Worm (Caenorhabditis elegans) whole organism, L1 larva: ENCODE results near the gene grsp-4.

ENCODE experiments used
- C04F5.9 ChIP-seq: sonication (generic microtip); optimal IDR thresholded peaks from 2 replicates; lab custom pipeline; 2016; ENCODE audit warnings: missing genetic modification characterization, missing compliant biosample characterization
- C16A3.4 ChIP-seq: fragments of 150-350 bp; optimal IDR thresholded peaks from 2 replicates; lab custom pipeline; 2014; ENCODE audit warnings: missing biosample characterization, missing genetic modification characterization
- F16B12.6 ChIP-seq: fragments of 150-350 bp; optimal IDR thresholded peaks from 2 replicates; lab custom pipeline; 2014; ENCODE audit warnings: missing biosample characterization, missing genetic modification characterization
- alr-1 ChIP-seq: fragments of 200-800 bp; sonication (Bioruptor generic); optimal IDR thresholded peaks from 2 replicates; lab custom pipeline; 2018; ENCODE audit warnings: borderline replicate concordance, mild to moderate bottlenecking, missing genetic modification characterization, missing compliant biosample characterization
- aly-2 ChIP-seq: fragments of 150-350 bp; optimal IDR thresholded peaks from 2 replicates; lab custom pipeline; 2014; ENCODE audit warnings: missing biosample characterization, missing genetic modification characterization
- blmp-1 ChIP-seq: fragments of 150-350 bp; optimal IDR thresholded peaks from 2 replicates; lab custom pipeline; 2014; ENCODE audit warnings: missing biosample characterization, missing genetic modification characterization
- ceh-82 ChIP-seq, 3 experiments: fragments of 150-350 bp in 1 of 3; sonication (generic microtip) in 2 of 3; optimal IDR thresholded peaks; 2 replicates each; lab custom pipeline; 2014 to 2017; ENCODE audit warnings: missing biosample characterization in 3 of 3, missing genetic modification characterization in 3 of 3
- ces-1 ChIP-seq: fragments of 150-350 bp; optimal IDR thresholded peaks from 2 replicates; lab custom pipeline; 2014; ENCODE audit warnings: missing biosample characterization, missing genetic modification reagents, missing genetic modification characterization
- dsc-1 ChIP-seq: sonication (generic microtip); optimal IDR thresholded peaks from 2 replicates; lab custom pipeline; 2016; ENCODE audit warnings: mild to moderate bottlenecking, missing genetic modification characterization, missing compliant biosample characterization
- efl-3 ChIP-seq: fragments of 200-800 bp; sonication (Bioruptor generic); optimal IDR thresholded peaks from 2 replicates; lab custom pipeline; 2018; ENCODE audit warnings: mild to moderate bottlenecking, missing genetic modification characterization, missing compliant biosample characterization
- egl-13 ChIP-seq: sonication (generic microtip); optimal IDR thresholded peaks from 2 replicates; lab custom pipeline; 2016; ENCODE audit warnings: missing genotype, missing genetic modification reagents, missing genetic modification characterization, missing compliant biosample characterization
- egl-27 ChIP-seq, 2 experiments: fragments of 150-350 bp in 1 of 2; sonication (generic microtip); optimal IDR thresholded peaks; 3 replicates each; lab custom pipeline; 2017 to 2018; ENCODE audit warnings: missing biosample characterization in 2 of 2, missing genetic modification characterization in 2 of 2, missing genetic modification reagents in 2 of 2
- elt-2 ChIP-seq: sonication (generic microtip); optimal IDR thresholded peaks from 2 replicates; lab custom pipeline; 2016; ENCODE audit warnings: missing genetic modification characterization, mild to moderate bottlenecking, inconsistent platforms, missing compliant biosample characterization, missing genetic modification reagents
- elt-3 ChIP-seq, 6 experiments: fragments of 150-350 bp in 1 of 6; sonication (generic microtip); optimal IDR thresholded peaks; 2 replicates each; lab custom pipeline; 2017 to 2018; ENCODE audit warnings: missing biosample characterization in 6 of 6, missing genetic modification characterization in 6 of 6, inconsistent platforms in 1 of 6
- ets-5 ChIP-seq: fragments of 200-800 bp; sonication (Bioruptor generic); IDR thresholded peaks from 2 replicates; pipeline ENCODE4 v1.3.6; 2022; ENCODE audit warnings: missing genetic modification characterization, missing compliant biosample characterization
- fkh-4 ChIP-seq: sonication (generic microtip); optimal IDR thresholded peaks from 2 replicates; lab custom pipeline; 2016; ENCODE audit warnings: missing compliant biosample characterization, missing genetic modification characterization, borderline replicate concordance
- fkh-8 ChIP-seq: sonication (generic microtip); optimal IDR thresholded peaks from 2 replicates; lab custom pipeline; 2016; ENCODE audit warnings: mild to moderate bottlenecking, missing genetic modification characterization, missing compliant biosample characterization
- hlh-17 ChIP-seq: fragments of 200-800 bp; sonication (Bioruptor generic); optimal IDR thresholded peaks from 2 replicates; lab custom pipeline; 2018; ENCODE audit warnings: missing genetic modification characterization, mild to moderate bottlenecking, missing compliant biosample characterization, moderate library complexity, borderline replicate concordance
- irx-1 ChIP-seq: sonication (generic microtip); optimal IDR thresholded peaks from 2 replicates; lab custom pipeline; 2016; ENCODE audit warnings: missing genetic modification characterization, missing compliant biosample characterization
- isw-1 ChIP-seq: fragments of 200-800 bp; sonication (Bioruptor generic); IDR thresholded peaks from 2 replicates; pipeline ENCODE4 v1.3.6; 2022; ENCODE audit warnings: missing genetic modification characterization, missing compliant biosample characterization
- jun-1 ChIP-seq: fragments of 150-350 bp; optimal IDR thresholded peaks from 2 replicates; lab custom pipeline; 2014; ENCODE audit warnings: missing biosample characterization, missing genetic modification reagents, missing genetic modification characterization
- lin-13 ChIP-seq: fragments of 150-350 bp; optimal IDR thresholded peaks from 2 replicates; lab custom pipeline; 2014; ENCODE audit warnings: missing biosample characterization, missing genetic modification reagents, missing genetic modification characterization
- lin-15B ChIP-seq: fragments of 150-350 bp; sonication (generic microtip); optimal IDR thresholded peaks from 3 replicates; lab custom pipeline; 2014; ENCODE audit warnings: missing biosample characterization, missing genetic modification characterization
- lin-35 ChIP-seq, 2 experiments: fragments of 150-350 bp; optimal IDR thresholded peaks; 2 replicates each; lab custom pipeline; 2014; ENCODE audit warnings: missing biosample characterization in 2 of 2, missing genetic modification characterization in 2 of 2, missing genetic modification reagents in 2 of 2
- lin-39 ChIP-seq: fragments of 150-350 bp; optimal IDR thresholded peaks from 2 replicates; lab custom pipeline; 2014; ENCODE audit warnings: missing biosample characterization, missing genetic modification reagents, missing genetic modification characterization
- lir-3 ChIP-seq: sonication (generic microtip); optimal IDR thresholded peaks from 2 replicates; lab custom pipeline; 2016; ENCODE audit warnings: mild to moderate bottlenecking, missing genetic modification characterization, moderate library complexity, missing compliant biosample characterization; ENCODE audit not compliant: poor library complexity
- lsy-2 ChIP-seq, 2 experiments: fragments of 150-350 bp; optimal IDR thresholded peaks; 2 replicates each; lab custom pipeline; 2014; ENCODE audit warnings: missing biosample characterization in 2 of 2, missing genetic modification characterization in 2 of 2
- mef-2 ChIP-seq: fragments of 150-350 bp; optimal IDR thresholded peaks from 2 replicates; lab custom pipeline; 2014; ENCODE audit warnings: missing biosample characterization, missing genetic modification characterization
- nhr-12 ChIP-seq: sonication (generic microtip); optimal IDR thresholded peaks from 2 replicates; lab custom pipeline; 2017; ENCODE audit warnings: missing biosample characterization, missing genetic modification characterization
- nhr-20 ChIP-seq: sonication (generic microtip); optimal IDR thresholded peaks from 2 replicates; lab custom pipeline; 2016; ENCODE audit warnings: mild to moderate bottlenecking, missing genetic modification characterization, missing compliant biosample characterization
- nhr-28 ChIP-seq: fragments of 150-350 bp; optimal IDR thresholded peaks from 2 replicates; lab custom pipeline; 2014; ENCODE audit warnings: missing biosample characterization, missing genetic modification characterization
- nhr-47 ChIP-seq: sonication (generic microtip); optimal IDR thresholded peaks from 2 replicates; lab custom pipeline; 2016; ENCODE audit warnings: mild to moderate bottlenecking, missing genetic modification characterization, moderate library complexity, missing compliant biosample characterization
- nhr-71 ChIP-seq: sonication (generic microtip); optimal IDR thresholded peaks from 2 replicates; lab custom pipeline; 2016; ENCODE audit warnings: mild to moderate bottlenecking, missing genetic modification characterization, moderate library complexity, missing compliant biosample characterization
- nhr-90 ChIP-seq: sonication (generic microtip); optimal IDR thresholded peaks from 2 replicates; lab custom pipeline; 2016; ENCODE audit warnings: mild to moderate bottlenecking, missing genetic modification characterization, missing compliant biosample characterization; ENCODE audit not compliant: poor library complexity
- pag-3 ChIP-seq: sonication (generic microtip); optimal IDR thresholded peaks from 2 replicates; lab custom pipeline; 2017; ENCODE audit warnings: missing genetic modification characterization, mild to moderate bottlenecking, missing compliant biosample characterization, antibody characterized with exemption, borderline replicate concordance; ENCODE audit not compliant: insufficient read depth
- pqm-1 ChIP-seq: sonication (generic microtip); optimal IDR thresholded peaks from 3 replicates; lab custom pipeline; 2017; ENCODE audit warnings: missing biosample characterization, missing genetic modification characterization
- snu-23 ChIP-seq: sonication (generic microtip); optimal IDR thresholded peaks from 2 replicates; lab custom pipeline; 2016; ENCODE audit warnings: missing genetic modification characterization, missing compliant biosample characterization
- sox-4 ChIP-seq: sonication (generic microtip); optimal IDR thresholded peaks from 2 replicates; lab custom pipeline; 2016; ENCODE audit warnings: missing genetic modification characterization, missing compliant biosample characterization
- sup-37 ChIP-seq: fragments of 200-800 bp; sonication (Bioruptor generic); optimal IDR thresholded peaks from 2 replicates; lab custom pipeline; 2018; ENCODE audit warnings: mild to moderate bottlenecking, missing genetic modification characterization, missing compliant biosample characterization
- tlp-1 ChIP-seq: fragments of 150-350 bp; optimal IDR thresholded peaks from 2 replicates; lab custom pipeline; 2014; ENCODE audit warnings: missing biosample characterization, missing genetic modification characterization
- unc-130 ChIP-seq: fragments of 150-350 bp; optimal IDR thresholded peaks from 2 replicates; lab custom pipeline; 2017; ENCODE audit warnings: missing biosample characterization, missing genetic modification characterization, inconsistent platforms
- unc-30 ChIP-seq: sonication (generic microtip); optimal IDR thresholded peaks from 2 replicates; lab custom pipeline; 2017; ENCODE audit warnings: missing biosample characterization, missing genetic modification characterization
- unc-86 ChIP-seq: sonication (generic microtip); optimal IDR thresholded peaks from 2 replicates; lab custom pipeline; 2016; ENCODE audit warnings: missing genetic modification characterization, missing compliant biosample characterization
- unc-98 ChIP-seq: fragments of 200-800 bp; sonication (Bioruptor generic); IDR thresholded peaks from 2 replicates; pipeline ENCODE4 v1.3.6; 2022; ENCODE audit warnings: missing genetic modification characterization, missing compliant biosample characterization
- vab-15 ChIP-seq: sonication (generic microtip); optimal IDR thresholded peaks from 2 replicates; lab custom pipeline; 2017; ENCODE audit warnings: missing genotype, mild to moderate bottlenecking, missing genetic modification characterization, missing compliant biosample characterization
- xbp-1 ChIP-seq: sonication (generic microtip); optimal IDR thresholded peaks from 2 replicates; lab custom pipeline; 2016; ENCODE audit warnings: missing genetic modification characterization, missing compliant biosample characterization
- zag-1 ChIP-seq: fragments of 150-350 bp; optimal IDR thresholded peaks from 2 replicates; lab custom pipeline; 2014; ENCODE audit warnings: missing biosample characterization, missing genetic modification characterization
- zip-4 ChIP-seq: fragments of 200-800 bp; sonication (Bioruptor generic); optimal IDR thresholded peaks from 2 replicates; lab custom pipeline; 2018; ENCODE audit warnings: mild to moderate bottlenecking, missing genetic modification characterization, moderate library complexity, missing compliant biosample characterization
- ztf-11 ChIP-seq, 2 experiments: sonication (generic microtip); optimal IDR thresholded peaks; 2 replicates each; lab custom pipeline; 2016 to 2017; ENCODE audit warnings: missing genetic modification characterization in 2 of 2, missing biosample characterization in 1 of 2, missing compliant biosample characterization in 1 of 2
- ztf-4 ChIP-seq: fragments of 150-350 bp; optimal IDR thresholded peaks from 2 replicates; lab custom pipeline; 2014; ENCODE audit warnings: missing biosample characterization, missing genetic modification characterization

grsp-4 gene

DNA sequence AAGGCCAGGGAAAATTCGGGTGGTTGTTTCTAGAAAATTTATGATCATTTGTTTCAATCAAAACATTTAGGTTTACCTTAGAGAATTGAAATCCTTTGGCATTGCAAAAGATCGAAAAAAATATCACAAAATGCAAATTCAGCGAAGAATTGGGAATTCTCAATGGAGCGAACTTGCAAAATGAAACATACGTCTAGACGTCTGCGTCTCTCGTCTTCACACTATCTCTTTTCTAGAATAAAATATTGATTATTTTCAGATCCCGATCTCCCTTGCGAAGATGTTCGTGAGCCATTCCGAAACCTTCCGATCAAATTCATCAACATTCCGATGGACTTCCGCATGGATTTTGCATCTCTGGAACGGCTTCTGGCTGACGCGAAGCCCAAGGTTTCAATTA, 44.4 kb upstream of the grsp-4 start, which contains the start of gene ets-6 (continued):
- TF ChIP-seq lir-3 (tag; lab: Kevin White, UChicago) = no peak
- TF ChIP-seq, all 84 proteins: peak for 29

ce11 chrV:7587637-7588036, 37.1 kb upstream of the grsp-4 start, which contains the start of the genes F19F10.11 and C50E3.5:
TSS of gene F19F10.11 (minus strand) at chrV:7587704.
TSS of gene C50E3.5 (plus strand) at chrV:7587996.
- no peak for TF ChIP-seq jun-1 (tag; lab: Kevin White, UChicago)
- no peak for TF ChIP-seq aly-2 (tag; lab: Kevin White, UChicago)
- no peak for TF ChIP-seq lir-3 (tag; lab: Kevin White, UChicago)
- no peak for TF ChIP-seq efl-3 (GFP tag; lab: Kevin White, UChicago)
- TF ChIP-seq ceh-82 (tag; optimal IDR thresholded peaks at IDR 0.05; lab: Kevin White, UChicago) = peak; percentile 21 to 60 (median 44)
- no peak for TF ChIP-seq F16B12.6 (tag; lab: Kevin White, UChicago)
- no peak for TF ChIP-seq tlp-1
- TF ChIP-seq fkh-4 (tag; lab: Kevin White, UChicago) = no peak
- TF ChIP-seq lsy-2 (tag; optimal IDR thresholded peaks at IDR 0.05; lab: Kevin White, UChicago) = peak; percentile 71 to 74
- no peak for TF ChIP-seq ets-5
- no peak for TF ChIP-seq lin-39 (tag; lab: Kevin White, UChicago)
- TF ChIP-seq lin-13 = peak; percentile 53
- no peak for TF ChIP-seq pqm-1 (tag; lab: Kevin White, UChicago)
- TF ChIP-seq zag-1 (tag; lab: Kevin White, UChicago) = no peak
- TF ChIP-seq sox-4 (tag; lab: Kevin White, UChicago) = no peak
- peak; percentile 67 for TF ChIP-seq xbp-1
- TF ChIP-seq egl-27 (tag; optimal IDR thresholded peaks at IDR 0.05; lab: Kevin White, UChicago) = no peak
- TF ChIP-seq elt-2 (tag; lab: Kevin White, UChicago) = no peak
- peak; percentile 27 to 64 for TF ChIP-seq lin-35 (GFP tag; optimal IDR thresholded peaks at IDR 0.05; lab: Kevin White, UChicago)
- peak; percentile 67 for TF ChIP-seq C16A3.4 (tag; lab: Kevin White, UChicago)
- peak; percentile 38 for TF ChIP-seq lin-15B (tag; lab: Kevin White, UChicago)
- peak; percentile 62 for TF ChIP-seq dsc-1 (tag; lab: Kevin White, UChicago)
- no peak for TF ChIP-seq nhr-12 (tag; lab: Kevin White, UChicago)
- TF ChIP-seq unc-30 = no peak
- TF ChIP-seq alr-1 (tag; lab: Kevin White, UChicago) = no peak
- peak; percentile 79 for TF ChIP-seq nhr-71
- no peak for TF ChIP-seq unc-98 (GFP tag; lab: Robert Waterston, UW)
- peak; percentile 73 for TF ChIP-seq nhr-47 (tag; lab: Kevin White, UChicago)
- peak; percentile 26 for TF ChIP-seq isw-1 (GFP tag; lab: Robert Waterston, UW)
- TF ChIP-seq blmp-1 (tag; lab: Kevin White, UChicago) = peak; percentile 56
- TF ChIP-seq unc-130 (tag; lab: Kevin White, UChicago) = no peak
- TF ChIP-seq elt-3 (tag; optimal IDR thresholded peaks at IDR 0.05; lab: Kevin White, UChicago) = peak in 1 of 6 experiments; percentile 57
- peak; percentile 69 for TF ChIP-seq nhr-20 (tag; lab: Kevin White, UChicago)
- peak; percentile 78 for TF ChIP-seq snu-23 (GFP tag; lab: Kevin White, UChicago)
- TF ChIP-seq vab-15 (tag; lab: Kevin White, UChicago) = no peak
- TF ChIP-seq zip-4 (GFP tag; lab: Kevin White, UChicago) = no peak
- no peak for TF ChIP-seq nhr-28 (tag; lab: Kevin White, UChicago)
- no peak for TF ChIP-seq C04F5.9 (tag; lab: Kevin White, UChicago)
- TF ChIP-seq pag-3 (tag; lab: Kevin White, UChicago) = peak; percentile 22
- no peak for TF ChIP-seq sup-37
- no peak for TF ChIP-seq egl-13
- TF ChIP-seq irx-1 = peak; percentile 42
- no peak for TF ChIP-seq mef-2 (tag; lab: Kevin White, UChicago)
- peak; percentile 64 for TF ChIP-seq unc-86
- TF ChIP-seq hlh-17 (GFP tag; lab: Kevin White, UChicago) = no peak
- TF ChIP-seq ztf-11 (tag; optimal IDR thresholded peaks at IDR 0.05; lab: Kevin White, UChicago) = no peak
- no peak for TF ChIP-seq ces-1 (GFP tag; lab: Kevin White, UChicago)
- TF ChIP-seq fkh-8 (tag; lab: Kevin White, UChicago) = no peak
- TF ChIP-seq ztf-4 (tag; lab: Kevin White, UChicago) = no peak
- peak; percentile 66 for TF ChIP-seq nhr-90 (tag; lab: Kevin White, UChicago)
